Fruit fly (Drosophila melanogaster) whole organism, embryonic: ENCODE data around the gene EMC3.

Source experiments
- Atf6 ChIP-seq: fragments of 200-800 bp; sonication (Bioruptor generic); IDR thresholded peaks from 2 replicates; pipeline ENCODE4 v1.3.6; 2022; ENCODE audit warnings: missing biosample characterization, missing genetic modification characterization
- CG11247 ChIP-seq: fragments of 200-800 bp; sonication (Bioruptor generic); IDR thresholded peaks from 2 replicates; pipeline ENCODE4 v1.3.6; 2022; ENCODE audit warnings: missing biosample characterization, missing genetic modification characterization
- CG11504 ChIP-seq: fragments of 200-800 bp; sonication (Bioruptor generic); optimal IDR thresholded peaks from 3 replicates; lab custom pipeline; 2019; ENCODE audit warnings: missing biosample characterization, mild to moderate bottlenecking, missing genetic modification characterization, moderate library complexity
- CG11695 ChIP-seq: fragments of 200-800 bp; sonication (Bioruptor generic); IDR thresholded peaks from 3 replicates; pipeline ENCODE4 v1.3.6; 2022; ENCODE audit warnings: missing biosample characterization, missing genetic modification characterization
- CG12071 ChIP-seq: fragments of 200-800 bp; sonication (Bioruptor generic); optimal IDR thresholded peaks from 3 replicates; lab custom pipeline; 2018; ENCODE audit warnings: missing biosample characterization, mild to moderate bottlenecking, missing genetic modification characterization
- CG12155 ChIP-seq: fragments of 200-800 bp; sonication (Bioruptor generic); optimal IDR thresholded peaks from 3 replicates; lab custom pipeline; 2016; ENCODE audit warnings: missing biosample characterization, missing genetic modification characterization
- CG12769 ChIP-seq: fragments of 200-800 bp; sonication (Bioruptor generic); optimal IDR thresholded peaks from 2 replicates; lab custom pipeline; 2019; ENCODE audit warnings: missing biosample characterization, mild to moderate bottlenecking, missing genetic modification characterization, moderate library complexity
- CG14965 ChIP-seq: fragments of 200-800 bp; sonication (Bioruptor generic); optimal IDR thresholded peaks from 2 replicates; lab custom pipeline; 2016; ENCODE audit warnings: missing biosample characterization, missing genetic modification characterization, borderline replicate concordance
- CG15269 ChIP-seq: fragments of 200-800 bp; sonication (Bioruptor generic); optimal IDR thresholded peaks from 2 replicates; lab custom pipeline; 2018; ENCODE audit warnings: missing biosample characterization, mild to moderate bottlenecking, missing genetic modification characterization, moderate library complexity
- CG1603 ChIP-seq: fragments of 200-800 bp; sonication (Bioruptor generic); optimal IDR thresholded peaks from 2 replicates; lab custom pipeline; 2019; ENCODE audit warnings: missing biosample characterization, mild to moderate bottlenecking, missing genetic modification characterization, moderate library complexity
- CG16863 ChIP-seq: fragments of 200-800 bp; sonication (Bioruptor generic); optimal IDR thresholded peaks from 3 replicates; lab custom pipeline; 2016; ENCODE audit warnings: missing biosample characterization, missing genetic modification characterization
- CG18262 ChIP-seq: fragments of 200-800 bp; optimal IDR thresholded peaks from 3 replicates; lab custom pipeline; 2019; ENCODE audit warnings: missing biosample characterization, mild to moderate bottlenecking, missing genetic modification characterization, moderate library complexity
- CG18476 ChIP-seq: fragments of 200-800 bp; sonication (Bioruptor generic); optimal IDR thresholded peaks from 2 replicates; lab custom pipeline; 2016; ENCODE audit warnings: missing biosample characterization, mild to moderate bottlenecking, missing genetic modification characterization
- CG2129 ChIP-seq: fragments of 200-800 bp; sonication (Bioruptor generic); IDR thresholded peaks from 2 replicates; pipeline ENCODE4 v1.3.6; 2022; ENCODE audit warnings: missing biosample characterization, missing genetic modification characterization; ENCODE audit not compliant: partially characterized antibody
- CG31365 ChIP-seq: fragments of 200-800 bp; sonication (Bioruptor generic); optimal IDR thresholded peaks from 2 replicates; lab custom pipeline; 2018; ENCODE audit warnings: missing biosample characterization, mild to moderate bottlenecking, missing genetic modification characterization
- CG31388 ChIP-seq: fragments of 200-800 bp; sonication (Bioruptor generic); optimal IDR thresholded peaks from 2 replicates; lab custom pipeline; 2016; ENCODE audit warnings: missing biosample characterization, missing genetic modification characterization
- CG7372 ChIP-seq: fragments of 200-800 bp; sonication (Bioruptor generic); IDR thresholded peaks from 2 replicates; pipeline ENCODE4 v1.3.6; 2022; ENCODE audit warnings: missing biosample characterization, missing genetic modification characterization
- CG8290 ChIP-seq, 3 experiments: fragments of 200-800 bp; sonication (Bioruptor generic); optimal IDR thresholded peaks; 2 replicates each; lab custom pipeline; 2016 to 2019; ENCODE audit warnings: missing biosample characterization in 3 of 3, missing genetic modification characterization in 3 of 3, mild to moderate bottlenecking in 2 of 3, moderate library complexity in 1 of 3
- CHES-1-like ChIP-seq: fragments of 200-800 bp; sonication (Bioruptor generic); optimal IDR thresholded peaks from 2 replicates; lab custom pipeline; 2016; ENCODE audit warnings: missing biosample characterization, missing genetic modification characterization
- Dll ChIP-seq: fragments of 200-800 bp; sonication (Bioruptor generic); IDR thresholded peaks from 4 replicates; pipeline ENCODE4 v1.3.6; 2022; ENCODE audit warnings: missing biosample characterization, missing genetic modification characterization; ENCODE audit not compliant: partially characterized antibody
- Eip74EF ChIP-seq, 2 experiments: fragments of 200-800 bp in 1 of 2; fragments of >200 bp in 1 of 2; sonication (Bioruptor generic) in 1 of 2; optimal IDR thresholded peaks; 2 replicates each; lab custom pipeline; 2017 to 2019; ENCODE audit warnings: missing biosample characterization in 2 of 2, missing genetic modification characterization in 2 of 2, mild to moderate bottlenecking in 1 of 2, moderate library complexity in 1 of 2
- Elba2 ChIP-seq: fragments of 200-800 bp; sonication (Bioruptor generic); optimal IDR thresholded peaks from 3 replicates; lab custom pipeline; 2016; ENCODE audit warnings: missing biosample characterization, missing genetic modification characterization
- Ets65A ChIP-seq: fragments of 200-800 bp; sonication (Bioruptor generic); peaks from one replicate; lab custom pipeline; 2016; ENCODE audit warnings: missing biosample characterization, missing genetic modification characterization
- HmgZ ChIP-seq: fragments of 200-800 bp; sonication (Bioruptor generic); optimal IDR thresholded peaks from 2 replicates; lab custom pipeline; 2018; ENCODE audit warnings: missing biosample characterization, mild to moderate bottlenecking, missing genetic modification characterization
- Mrtf ChIP-seq: fragments of 200-800 bp; sonication (Bioruptor generic); IDR thresholded peaks from 3 replicates; pipeline ENCODE4 v1.3.6; 2022; ENCODE audit warnings: missing biosample characterization, missing genetic modification characterization
- Rfx ChIP-seq: fragments of 200-800 bp; sonication (Bioruptor generic); IDR thresholded peaks from 2 replicates; pipeline ENCODE4 v1.3.6; 2022; ENCODE audit warnings: missing biosample characterization, missing genetic modification characterization
- Trl ChIP-seq, 3 experiments: fragments of >200 bp in 2 of 3; fragments of 200-800 bp in 1 of 3; sonication (Bioruptor generic) in 1 of 3; optimal IDR thresholded peaks; 2 replicates in 1 of 3; 3 replicates in 2 of 3; lab custom pipeline; 2016 to 2017; ENCODE audit warnings: missing biosample characterization in 1 of 3, missing genetic modification characterization in 1 of 3
- bbx ChIP-seq: fragments of 200-800 bp; sonication (Bioruptor generic); IDR thresholded peaks from 2 replicates; pipeline ENCODE4 v1.3.6; 2022; ENCODE audit warnings: missing biosample characterization, missing genetic modification characterization; ENCODE audit not compliant: partially characterized antibody
- bowl ChIP-seq: fragments of 200-800 bp; sonication (Bioruptor generic); IDR thresholded peaks from 2 replicates; pipeline ENCODE4 v1.3.6; 2022; ENCODE audit warnings: missing biosample characterization, missing genetic modification characterization
- chinmo ChIP-seq: fragments of 200-800 bp; sonication (Bioruptor generic); IDR thresholded peaks from 4 replicates; pipeline ENCODE4 v1.3.6; 2022; ENCODE audit warnings: missing biosample characterization, missing genetic modification characterization; ENCODE audit not compliant: partially characterized antibody
- da ChIP-seq: fragments of 200-800 bp; sonication (Bioruptor generic); optimal IDR thresholded peaks from 2 replicates; lab custom pipeline; 2016; ENCODE audit warnings: missing biosample characterization, missing genetic modification characterization
- dimm ChIP-seq: fragments of 200-800 bp; sonication (Bioruptor generic); IDR thresholded peaks from 2 replicates; pipeline ENCODE4 v1.3.6; 2022; ENCODE audit warnings: missing biosample characterization, missing genetic modification characterization
- ems ChIP-seq: fragments of 200-800 bp; sonication (Bioruptor generic); optimal IDR thresholded peaks from 3 replicates; lab custom pipeline; 2016; ENCODE audit warnings: missing biosample characterization, missing genetic modification characterization
- exex ChIP-seq: fragments of 200-800 bp; sonication (Bioruptor generic); optimal IDR thresholded peaks from 4 replicates; lab custom pipeline; 2018; ENCODE audit warnings: missing biosample characterization, mild to moderate bottlenecking, missing genetic modification characterization, moderate library complexity
- ftz-f1 ChIP-seq: fragments of 200-800 bp; sonication (Bioruptor generic); optimal IDR thresholded peaks from 2 replicates; lab custom pipeline; 2016; ENCODE audit warnings: missing biosample characterization, missing genetic modification characterization
- grn ChIP-seq: fragments of 200-800 bp; sonication (Bioruptor generic); optimal IDR thresholded peaks from 3 replicates; lab custom pipeline; 2017; ENCODE audit warnings: missing biosample characterization, missing genetic modification characterization
- h ChIP-seq: fragments of >200 bp; optimal IDR thresholded peaks from 2 replicates; lab custom pipeline; 2017
- hb ChIP-seq: fragments of 200-800 bp; sonication (Bioruptor generic); IDR thresholded peaks from 3 replicates; pipeline ENCODE4 v1.3.6; 2022; ENCODE audit warnings: missing biosample characterization, missing genetic modification characterization; ENCODE audit not compliant: partially characterized antibody
- klu ChIP-seq: fragments of 200-800 bp; sonication (Bioruptor generic); IDR thresholded peaks from 2 replicates; pipeline ENCODE4 v1.3.6; 2022; ENCODE audit warnings: missing biosample characterization, missing genetic modification characterization
- onecut ChIP-seq: fragments of 200-800 bp; sonication (Bioruptor generic); IDR thresholded peaks from 2 replicates; pipeline ENCODE4 v1.3.6; 2022; ENCODE audit warnings: missing biosample characterization, missing genetic modification characterization
- pnt ChIP-seq: fragments of 200-800 bp; sonication (Bioruptor generic); optimal IDR thresholded peaks from 3 replicates; lab custom pipeline; 2016; ENCODE audit warnings: missing biosample characterization, missing genetic modification characterization
- rib ChIP-seq: fragments of 200-800 bp; sonication (Bioruptor generic); IDR thresholded peaks from 2 replicates; pipeline ENCODE4 v1.3.6; 2022; ENCODE audit warnings: missing biosample characterization, missing genetic modification characterization
- run ChIP-seq: fragments of 200-800 bp; sonication (Bioruptor generic); optimal IDR thresholded peaks from 3 replicates; lab custom pipeline; 2018; ENCODE audit warnings: missing biosample characterization, mild to moderate bottlenecking, missing genetic modification characterization
- sens-2 ChIP-seq: fragments of 200-800 bp; sonication (Bioruptor generic); IDR thresholded peaks from 2 replicates; pipeline ENCODE4 v1.3.6; 2022; ENCODE audit warnings: missing biosample characterization, missing genetic modification characterization
- sob ChIP-seq: fragments of 200-800 bp; sonication (Bioruptor generic); IDR thresholded peaks from 2 replicates; pipeline ENCODE4 v1.3.6; 2022; ENCODE audit warnings: missing biosample characterization, missing genetic modification characterization
- zfh1 ChIP-seq: fragments of 200-800 bp; sonication (Bioruptor generic); IDR thresholded peaks from 3 replicates; pipeline ENCODE4 v1.3.6; 2022; ENCODE audit warnings: missing biosample characterization, missing genetic modification characterization

The EMC3 gene

dm6 chr2L:10754599-10754998, 22.4 kb upstream of the EMC3 start (continued):
- TF ChIP-seq CG11247 (GFP tag; lab: Robert Waterston, UW) (0 out of 2 replicates have a peak, but pooled peaks have one; percentile 30), CG18262 (tag; lab: Kevin White, UChicago) (peak; percentile 16), CG16863 (GFP tag; lab: Kevin White, UChicago) (no peak), CG1603 (tag; lab: Kevin White, UChicago) (peak; percentile 30), sob (GFP tag; lab: Robert Waterston, UW) (0 out of 2 replicates have a peak, but pooled peaks have one; percentile 6), Atf6 (GFP tag; lab: Robert Waterston, UW) (0 out of 2 replicates have a peak, but pooled peaks have one; percentile 29), run (tag; lab: Kevin White, UChicago) (no peak), klu (no peak), CG15269 (tag; lab: Kevin White, UChicago) (no peak), Rfx (peak; percentile 27; the same call in 1 of the 2 replicates), Ets65A (GFP tag; lab: Kevin White, UChicago) (peak; percentile 55), CG2129 (no peak), CG18476 (GFP tag; lab: Kevin White, UChicago) (peak; percentile 83), CG12071 (GFP tag; lab: Kevin White, UChicago) (peak; percentile 6)

dm6 chr2L:10753618-10754017, 21.4 kb upstream of the EMC3 start:
- TF ChIP-seq ems (GFP tag; lab: Kevin White, UChicago) (no peak), Ets65A (GFP tag; lab: Kevin White, UChicago) (peak; percentile 87), chinmo (0 out of 4 replicates have a peak, but pooled peaks have one; percentile 50), CG11504 (tag; lab: Kevin White, UChicago) (no peak), onecut (GFP tag; lab: Robert Waterston, UW) (peak; percentile 55; the same call in 1 of the 2 replicates), CG14965 (no peak), bowl (GFP tag; lab: Robert Waterston, UW) (no peak), CG11695 (no peak), ftz-f1 (GFP tag; lab: Kevin White, UChicago) (peak; percentile 29), exex (no peak), sens-2 (GFP tag; lab: Robert Waterston, UW) (no peak), CG12769 (tag; lab: Kevin White, UChicago) (peak; percentile 2), Dll (GFP tag; lab: Robert Waterston, UW) (no peak), grn (GFP tag; lab: Kevin White, UChicago) (peak; percentile 56)

dm6 chr2L:10752668-10753067, 20.4 kb upstream of the EMC3 start:
- no peak for TF ChIP-seq CG8290 (GFP tag; optimal IDR thresholded peaks at IDR 0.05; lab: Kevin White, UChicago)
- TF ChIP-seq CG8290 (tag; optimal IDR thresholded peaks at IDR 0.05; lab: Kevin White, UChicago): no peak
- TF ChIP-seq rib (GFP tag; lab: Robert Waterston, UW): no peak
- TF ChIP-seq zfh1 (GFP tag; lab: Robert Waterston, UW): no peak
- TF ChIP-seq pnt (GFP tag; lab: Kevin White, UChicago): no peak
- no peak for TF ChIP-seq bbx (GFP tag; lab: Robert Waterston, UW)
- TF ChIP-seq CG7372 (GFP tag; lab: Robert Waterston, UW): peak; percentile 18; the same call in 1 of the 2 replicates

- no peak for TF ChIP-seq h (lab: Kevin White, UChicago)
- peak; percentile 77 for TF ChIP-seq HmgZ (tag; lab: Kevin White, UChicago)
- TF ChIP-seq CG12155 (GFP tag; lab: Kevin White, UChicago): peak; percentile 44
- TF ChIP-seq CHES-1-like (GFP tag; lab: Kevin White, UChicago): peak; percentile 90
- no peak for TF ChIP-seq Elba2 (GFP tag; lab: Kevin White, UChicago)
- TF ChIP-seq dimm (GFP tag; lab: Robert Waterston, UW): peak; percentile 47; the same call in 1 of the 2 replicates
- peak in 1 of 2 experiments; percentile 37 for TF ChIP-seq Eip74EF (GFP tag; optimal IDR thresholded peaks at IDR 0.05; lab: Kevin White, UChicago)
- peak; percentile 37 for TF ChIP-seq CG31388
- peak; percentile 94 for TF ChIP-seq da
- no peak for TF ChIP-seq Trl (optimal IDR thresholded peaks at IDR 0.05; lab: Kevin White, UChicago)
- peak; percentile 94 for TF ChIP-seq Trl (GFP tag; optimal IDR thresholded peaks at IDR 0.05; lab: Kevin White, UChicago)
- peak; percentile 79 for TF ChIP-seq Mrtf (GFP tag; lab: Robert Waterston, UW)
- peak; percentile 75 for TF ChIP-seq CG31365 (tag; lab: Kevin White, UChicago)
- TF ChIP-seq hb (GFP tag; lab: Robert Waterston, UW): no peak
Observed at dm6 chr2L:10751879-10752620, 19.8 kb upstream of the EMC3 start.
